Fruit fly (Drosophila melanogaster) whole organism, pupa: ENCODE data around the gene Ubx.

Experiments
- CG10348 ChIP-seq: fragments of 200-800 bp; sonication (Bioruptor generic); IDR thresholded peaks from 2 replicates; pipeline ENCODE4 v1.3.6; 2022; ENCODE audit warnings: missing biosample characterization, missing genetic modification characterization
- CG12605 ChIP-seq: fragments of 200-800 bp; sonication (Bioruptor generic); IDR thresholded peaks from 2 replicates; pipeline ENCODE4 v1.3.6; 2022; ENCODE audit warnings: missing biosample characterization, missing genetic modification characterization
- CG13204 ChIP-seq: fragments of 200-800 bp; sonication (Bioruptor generic); optimal IDR thresholded peaks from 2 replicates; lab custom pipeline; 2018; ENCODE audit warnings: missing biosample characterization, mild to moderate bottlenecking, missing genetic modification characterization, moderate library complexity
- CG14655 ChIP-seq: fragments of 200-800 bp; sonication (Bioruptor generic); optimal IDR thresholded peaks from 3 replicates; lab custom pipeline; 2017; ENCODE audit warnings: mild to moderate bottlenecking, missing biosample characterization, missing genetic modification reagents, missing genetic modification characterization
- CG15710 ChIP-seq: fragments of 200-800 bp; sonication (Bioruptor generic); optimal IDR thresholded peaks from 2 replicates; lab custom pipeline; 2018; ENCODE audit warnings: missing biosample characterization, mild to moderate bottlenecking, missing genetic modification characterization, moderate library complexity
- CG17806 ChIP-seq: fragments of 200-800 bp; sonication (Bioruptor generic); optimal IDR thresholded peaks from 2 replicates; lab custom pipeline; 2018; ENCODE audit warnings: missing biosample characterization, mild to moderate bottlenecking, missing genetic modification characterization, moderate library complexity
- CG32121 ChIP-seq: fragments of 200-800 bp; sonication (Bioruptor generic); IDR thresholded peaks from 2 replicates; pipeline ENCODE4 v1.3.6; 2022; ENCODE audit warnings: missing biosample characterization, missing genetic modification characterization
- CG34367 ChIP-seq: fragments of 200-800 bp; sonication (Bioruptor generic); optimal IDR thresholded peaks from 2 replicates; lab custom pipeline; 2018; ENCODE audit warnings: missing biosample characterization, mild to moderate bottlenecking, missing genetic modification characterization
- CG4496 ChIP-seq: fragments of 200-800 bp; sonication (Bioruptor generic); IDR thresholded peaks from 3 replicates; pipeline ENCODE4 v1.3.6; 2022; ENCODE audit warnings: missing biosample characterization, missing genetic modification characterization
- CG8159 ChIP-seq: fragments of 200-800 bp; sonication (Bioruptor generic); optimal IDR thresholded peaks from 3 replicates; lab custom pipeline; 2018; ENCODE audit warnings: missing biosample characterization, mild to moderate bottlenecking, missing genetic modification characterization, moderate library complexity
- CG8301 ChIP-seq: fragments of 200-800 bp; sonication (Bioruptor generic); optimal IDR thresholded peaks from 2 replicates; lab custom pipeline; 2018; ENCODE audit warnings: missing biosample characterization, mild to moderate bottlenecking, missing genetic modification characterization
- CG9948 ChIP-seq: fragments of 200-800 bp; sonication (Bioruptor generic); optimal IDR thresholded peaks from 2 replicates; lab custom pipeline; 2018; ENCODE audit warnings: missing biosample characterization, mild to moderate bottlenecking, missing genetic modification characterization, moderate library complexity
- D1 ChIP-seq: fragments of 200-800 bp; sonication (Bioruptor generic); optimal IDR thresholded peaks from 2 replicates; lab custom pipeline; 2018; ENCODE audit warnings: missing biosample characterization, mild to moderate bottlenecking, missing genetic modification characterization, moderate library complexity
- EcR ChIP-seq: fragments of 200-800 bp; sonication (Bioruptor generic); optimal IDR thresholded peaks from 3 replicates; lab custom pipeline; 2019; ENCODE audit warnings: missing biosample characterization, missing genetic modification characterization, mild to moderate bottlenecking, moderate library complexity, missing genetic modification reagents
- Ets98B ChIP-seq: fragments of 200-800 bp; sonication (Bioruptor generic); IDR thresholded peaks from 2 replicates; pipeline ENCODE4 v1.3.6; 2022; ENCODE audit warnings: missing biosample characterization, missing genetic modification characterization
- Pif1A ChIP-seq: fragments of 200-800 bp; sonication (Bioruptor generic); optimal IDR thresholded peaks from 3 replicates; lab custom pipeline; 2016; ENCODE audit warnings: missing biosample characterization, missing genetic modification characterization
- Pif1B ChIP-seq: fragments of 200-800 bp; sonication (Bioruptor generic); optimal IDR thresholded peaks from 3 replicates; lab custom pipeline; 2016; ENCODE audit warnings: missing biosample characterization, missing genetic modification characterization
- Snoo ChIP-seq: fragments of 200-800 bp; sonication (Bioruptor generic); optimal IDR thresholded peaks from 3 replicates; lab custom pipeline; 2017; ENCODE audit warnings: missing biosample characterization, mild to moderate bottlenecking, missing genetic modification characterization, inconsistent platforms
- fd96Ca ChIP-seq: fragments of 200-800 bp; sonication (Bioruptor generic); IDR thresholded peaks from 3 replicates; pipeline ENCODE4 v1.3.6; 2022; ENCODE audit warnings: missing biosample characterization, missing genetic modification characterization
- gl ChIP-seq: fragments of 200-800 bp; sonication (Bioruptor generic); optimal IDR thresholded peaks from 2 replicates; lab custom pipeline; 2018; ENCODE audit warnings: missing biosample characterization, mild to moderate bottlenecking, missing genetic modification characterization
- rn ChIP-seq: fragments of 200-800 bp; sonication (Bioruptor generic); IDR thresholded peaks from 2 replicates; pipeline ENCODE4 v1.3.6; 2022; ENCODE audit warnings: missing biosample characterization, missing genetic modification characterization

Ubx gene

dm6 chr3R:16763435-16763834, 29.2 kb upstream of the Ubx start:
- TF ChIP-seq rn (no peak), fd96Ca (peak; percentile 15; the same call in 1 of the 3 replicates), CG8301 (tag; lab: Kevin White, UChicago) (peak; percentile 6), CG32121 (GFP tag; lab: Robert Waterston, UW) (peak; percentile 37; the same call in 1 of the 2 replicates), CG17806 (tag; lab: Kevin White, UChicago) (no peak), CG10348 (GFP tag; lab: Robert Waterston, UW) (no peak), CG13204 (GFP tag; lab: Kevin White, UChicago) (no peak), Snoo (no peak), CG12605 (peak; percentile 15; the same call in 1 of the 2 replicates), CG8159 (tag; lab: Kevin White, UChicago) (no peak), CG15710 (tag; lab: Kevin White, UChicago) (no peak), CG4496 (GFP tag; lab: Robert Waterston, UW) (no peak; the same call in 2 of the 3 replicates), CG14655 (GFP tag; lab: Kevin White, UChicago) (peak; percentile 38), CG9948 (tag; lab: Kevin White, UChicago) (no peak)

DNA sequence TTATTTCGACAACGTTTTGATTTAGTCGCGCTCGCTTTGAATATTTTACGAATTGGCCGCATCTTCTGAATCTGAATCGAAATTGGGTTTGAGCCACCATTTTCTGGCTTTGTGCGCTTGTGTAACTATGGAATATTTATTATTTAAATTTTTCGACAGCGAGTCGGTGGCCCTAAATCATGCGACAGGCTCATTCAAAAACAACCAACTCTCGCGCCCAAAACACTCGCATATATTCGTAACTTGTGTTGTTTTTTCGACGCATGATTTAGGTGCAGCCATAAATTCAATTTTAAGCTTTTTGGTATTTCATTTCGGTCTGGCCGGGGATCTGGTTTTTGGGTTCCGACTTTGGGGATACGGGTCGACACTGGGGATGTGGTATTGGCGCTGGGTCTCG, 20.6 kb upstream of the Ubx start:
- no peak for TF ChIP-seq EcR (GFP tag; lab: Kevin White, UChicago)
- TF ChIP-seq Snoo, result no peak
- no peak for TF ChIP-seq Pif1A (GFP tag; lab: Kevin White, UChicago)
- TF ChIP-seq CG9948 (tag; lab: Kevin White, UChicago), result no peak
- TF ChIP-seq CG15710 (tag; lab: Kevin White, UChicago), result no peak
- TF ChIP-seq Ets98B (GFP tag; lab: Robert Waterston, UW), result no peak
- TF ChIP-seq CG14655 (GFP tag; lab: Kevin White, UChicago), result no peak
- TF ChIP-seq D1 (tag; lab: Kevin White, UChicago), result no peak
- no peak for TF ChIP-seq CG34367 (tag; lab: Kevin White, UChicago)
- no peak for TF ChIP-seq CG12605
- no peak for TF ChIP-seq CG8159 (tag; lab: Kevin White, UChicago)
- TF ChIP-seq rn, result no peak
- TF ChIP-seq CG13204 (GFP tag; lab: Kevin White, UChicago), result no peak
- TF ChIP-seq fd96Ca, result no peak
- TF ChIP-seq CG10348 (GFP tag; lab: Robert Waterston, UW), result no peak

DNA sequence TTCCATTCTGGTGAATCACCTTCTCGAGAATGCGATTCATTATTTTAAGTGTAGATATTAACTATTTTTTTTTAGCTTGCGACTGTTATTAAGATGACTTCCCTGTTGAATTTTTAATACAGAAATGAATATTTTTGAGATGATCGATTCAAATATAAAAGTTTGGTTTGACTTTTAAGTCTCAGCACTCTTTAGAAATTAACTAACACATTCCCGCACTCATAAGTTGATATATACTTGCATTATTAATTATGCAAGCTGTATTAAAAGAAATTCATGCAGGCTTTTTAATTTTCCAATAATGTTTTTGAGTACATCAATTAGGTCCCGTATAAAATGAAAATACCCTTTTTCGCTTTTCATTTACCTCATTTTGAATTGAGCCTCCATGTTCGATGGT, 17.0 kb upstream of the Ubx start, which contains the start of gene CG31275:
Gene CG31275 (minus strand): TSS at position 101 of the 400 bp plus-strand sequence.
- TF ChIP-seq CG32121 (GFP tag; lab: Robert Waterston, UW) (no peak), Pif1A (GFP tag; lab: Kevin White, UChicago) (no peak), rn (no peak), Ets98B (GFP tag; lab: Robert Waterston, UW) (no peak), CG13204 (GFP tag; lab: Kevin White, UChicago) (no peak), CG34367 (tag; lab: Kevin White, UChicago) (no peak), Pif1B (GFP tag; lab: Kevin White, UChicago) (no peak), gl (tag; lab: Kevin White, UChicago) (no peak), CG17806 (tag; lab: Kevin White, UChicago) (no peak)

- TF ChIP-seq Ets98B (GFP tag; lab: Robert Waterston, UW) (no peak), EcR (GFP tag; lab: Kevin White, UChicago) (no peak)
Observed at dm6 chr3R:16750029-16750619, 15.9 kb upstream of the Ubx start.

DNA sequence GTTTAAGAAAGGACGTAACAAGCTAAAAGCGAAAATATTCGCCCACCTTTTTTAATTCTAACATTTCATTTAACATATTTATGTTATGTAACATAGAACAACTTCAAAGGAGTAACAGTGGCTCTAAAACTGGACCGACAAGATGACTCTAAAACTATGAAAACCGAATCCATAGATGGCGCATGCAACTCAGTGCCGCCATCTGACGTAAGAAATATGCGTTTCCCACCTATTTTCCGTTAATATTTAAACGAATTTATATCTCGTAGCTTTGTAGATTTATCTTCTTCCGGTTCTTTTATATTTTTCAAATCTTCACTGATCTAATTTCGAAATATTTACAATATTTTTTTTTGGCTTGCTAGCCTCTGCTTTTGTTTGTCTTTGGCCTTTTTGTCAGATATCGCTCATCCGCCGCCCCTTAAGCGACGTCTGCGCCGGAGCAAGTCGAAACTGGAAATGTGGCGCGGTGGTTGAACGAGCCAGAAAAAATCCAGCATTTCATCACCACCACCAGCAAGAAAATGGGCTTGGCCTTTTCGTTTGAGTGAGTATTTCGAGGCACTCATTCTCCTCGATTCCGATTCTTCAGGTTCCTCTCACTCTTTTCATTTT, 14.4 kb upstream of the Ubx start:
- TF ChIP-seq CG12605 (no peak), D1 (tag; lab: Kevin White, UChicago) (peak; percentile 51)
- TF ChIP-seq, all 21 proteins: peak for 1

- TF ChIP-seq CG15710 (tag; lab: Kevin White, UChicago) (no peak), Ets98B (GFP tag; lab: Robert Waterston, UW) (no peak), CG9948 (tag; lab: Kevin White, UChicago) (no peak), Pif1A (GFP tag; lab: Kevin White, UChicago) (no peak), CG32121 (GFP tag; lab: Robert Waterston, UW) (no peak), rn (no peak), CG8301 (tag; lab: Kevin White, UChicago) (no peak), CG12605 (no peak), CG10348 (GFP tag; lab: Robert Waterston, UW) (no peak), CG14655 (GFP tag; lab: Kevin White, UChicago) (no peak), CG34367 (tag; lab: Kevin White, UChicago) (no peak), gl (tag; lab: Kevin White, UChicago) (no peak)
Observed at dm6 chr3R:16746785-16747184, 12.6 kb upstream of the Ubx start.
